Worm (Caenorhabditis elegans) whole organism, young adult: ENCODE measurements around the gene let-716.

ENCODE experiments used
- B0261.1 ChIP-seq: sonication (generic microtip); optimal IDR thresholded peaks from 2 replicates; lab custom pipeline; 2016; ENCODE audit warnings: mild to moderate bottlenecking, missing genetic modification characterization, moderate library complexity, missing compliant biosample characterization
- ama-1 ChIP-seq, 3 experiments: fragments of 150-350 bp in 1 of 3; sonication (generic microtip) in 2 of 3; optimal IDR thresholded peaks; 2 replicates each; lab custom pipeline; 2014 to 2018; ENCODE audit warnings: missing biosample characterization in 2 of 3, missing genetic modification characterization in 2 of 3, missing genetic modification reagents in 2 of 3
- atf-7 ChIP-seq: sonication (generic microtip); optimal IDR thresholded peaks from 2 replicates; lab custom pipeline; 2017; ENCODE audit warnings: mild to moderate bottlenecking, missing genetic modification characterization, missing compliant biosample characterization
- ceh-40 ChIP-seq: fragments of 200-800 bp; sonication (Bioruptor generic); IDR thresholded peaks from 2 replicates; pipeline ENCODE4 v1.3.6; 2022; ENCODE audit warnings: missing genetic modification characterization, missing compliant biosample characterization
- efl-1 ChIP-seq: fragments of 150-350 bp; optimal IDR thresholded peaks from 2 replicates; lab custom pipeline; 2014; ENCODE audit warnings: missing biosample characterization, missing genetic modification reagents, missing genetic modification characterization
- him-1 ChIP-seq: sonication (generic microtip); optimal IDR thresholded peaks from 2 replicates; lab custom pipeline; 2016; ENCODE audit warnings: missing genotype, missing genetic modification reagents, missing genetic modification characterization, missing compliant biosample characterization
- hrde-1 ChIP-seq: sonication (generic microtip); optimal IDR thresholded peaks from 2 replicates; lab custom pipeline; 2016; ENCODE audit warnings: missing genetic modification characterization, mild to moderate bottlenecking, missing compliant biosample characterization, moderate library complexity, missing genotype, missing genetic modification reagents, borderline replicate concordance
- lag-1 ChIP-seq: fragments of 200-800 bp; sonication (Bioruptor generic); IDR thresholded peaks from 2 replicates; pipeline ENCODE4 v1.3.6; 2022; ENCODE audit warnings: missing genetic modification reagents, missing genetic modification characterization, missing compliant biosample characterization
- lin-35 ChIP-seq, 3 experiments: fragments of 150-350 bp in 2 of 3; sonication (generic microtip) in 1 of 3; optimal IDR thresholded peaks; 2 replicates each; lab custom pipeline; 2014 to 2018; ENCODE audit warnings: missing biosample characterization in 3 of 3, missing genetic modification characterization in 3 of 3, missing genetic modification reagents in 3 of 3
- nfya-1 ChIP-seq: sonication (generic microtip); optimal IDR thresholded peaks from 2 replicates; lab custom pipeline; 2017; ENCODE audit warnings: antibody characterized with exemption, missing compliant biosample characterization, missing genetic modification characterization, borderline replicate concordance; ENCODE audit not compliant: insufficient read depth
- nhr-27 ChIP-seq: fragments of 200-800 bp; sonication (Bioruptor generic); optimal IDR thresholded peaks from 2 replicates; lab custom pipeline; 2018; ENCODE audit warnings: mild to moderate bottlenecking, missing genetic modification characterization, moderate library complexity, missing compliant biosample characterization
- rcor-1 ChIP-seq: fragments of 200-800 bp; sonication (Bioruptor generic); IDR thresholded peaks from 2 replicates; pipeline ENCODE4 v1.3.6; 2022; ENCODE audit warnings: missing genetic modification reagents, missing genetic modification characterization, missing compliant biosample characterization
- snpc-4 ChIP-seq, 5 experiments: fragments of 150-350 bp in 1 of 5; sonication (generic microtip) in 4 of 5; optimal IDR thresholded peaks; 2 replicates each; lab custom pipeline; 2014 to 2018; ENCODE audit warnings: missing genetic modification characterization in 5 of 5, missing biosample characterization in 3 of 5, antibody characterized with exemption in 2 of 5, mild to moderate bottlenecking in 2 of 5, missing compliant biosample characterization in 2 of 5, missing genotype in 2 of 5, moderate library complexity in 2 of 5, missing genetic modification reagents in 1 of 5

- TF ChIP-seq lag-1 (GFP tag; lab: Robert Waterston, UW) (no peak), hrde-1 (tag; lab: Kevin White, UChicago) (no peak), nfya-1 (no peak), snpc-4 (GFP tag; optimal IDR thresholded peaks at IDR 0.05; lab: Kevin White, UChicago) (no peak), snpc-4 (tag; optimal IDR thresholded peaks at IDR 0.05; lab: Kevin White, UChicago) (no peak), him-1 (no peak), B0261.1 (tag; lab: Kevin White, UChicago) (no peak), ama-1 (optimal IDR thresholded peaks at IDR 0.05; lab: Kevin White, UChicago) (no peak), ama-1 (GFP tag; optimal IDR thresholded peaks at IDR 0.05; lab: Kevin White, UChicago) (no peak), ceh-40 (GFP tag; lab: Robert Waterston, UW) (no peak), lin-35 (GFP tag; optimal IDR thresholded peaks at IDR 0.05; lab: Kevin White, UChicago) (no peak), atf-7 (tag; lab: Kevin White, UChicago) (no peak), rcor-1 (GFP tag; lab: Robert Waterston, UW) (no peak), nhr-27 (no peak), efl-1 (GFP tag; lab: Kevin White, UChicago) (no peak)
Measured at ce11 chrIII:6432939-6433338, 49.6 kb downstream of the let-716 start, which contains the start of gene vps-16.
